Fruit fly (Drosophila melanogaster) whole organism, embryonic: ENCODE data around the gene gcm.

Experiments used
- BEAF-32 ChIP-seq: fragments of 200-800 bp; sonication (Bioruptor generic); optimal IDR thresholded peaks from 3 replicates; lab custom pipeline; 2017; ENCODE audit warnings: missing biosample characterization, missing genetic modification characterization, mild to moderate bottlenecking, moderate library complexity, missing genetic modification reagents
- CG10274 ChIP-seq: fragments of 200-800 bp; sonication (Bioruptor generic); optimal IDR thresholded peaks from 3 replicates; lab custom pipeline; 2017; ENCODE audit warnings: missing biosample characterization, mild to moderate bottlenecking, missing genetic modification characterization
- CG11504 ChIP-seq: fragments of 200-800 bp; sonication (Bioruptor generic); optimal IDR thresholded peaks from 3 replicates; lab custom pipeline; 2019; ENCODE audit warnings: missing biosample characterization, mild to moderate bottlenecking, missing genetic modification characterization, moderate library complexity
- CG12104 ChIP-seq: fragments of 200-800 bp; sonication (Bioruptor generic); optimal IDR thresholded peaks from 3 replicates; lab custom pipeline; 2016; ENCODE audit warnings: missing biosample characterization, missing genetic modification characterization
- CG12942 ChIP-seq: fragments of 200-800 bp; sonication (Bioruptor generic); optimal IDR thresholded peaks from 3 replicates; lab custom pipeline; 2016; ENCODE audit warnings: missing biosample characterization, missing genetic modification characterization
- CG13424 ChIP-seq: fragments of 200-800 bp; sonication (Bioruptor generic); optimal IDR thresholded peaks from 2 replicates; lab custom pipeline; 2019; ENCODE audit warnings: missing biosample characterization, mild to moderate bottlenecking, missing genetic modification characterization, moderate library complexity
- CG14050 ChIP-seq: fragments of 200-800 bp; sonication (Bioruptor generic); IDR thresholded peaks from 3 replicates; pipeline ENCODE4 v1.3.6; 2022; ENCODE audit warnings: missing biosample characterization, missing genetic modification characterization
- CG1529 ChIP-seq: fragments of 200-800 bp; sonication (Bioruptor generic); optimal IDR thresholded peaks from 3 replicates; lab custom pipeline; 2018; ENCODE audit warnings: missing biosample characterization, missing genetic modification characterization
- CG15601 ChIP-seq: fragments of 200-800 bp; sonication (Bioruptor generic); optimal IDR thresholded peaks from 3 replicates; lab custom pipeline; 2019; ENCODE audit warnings: missing biosample characterization, mild to moderate bottlenecking, missing genetic modification characterization, moderate library complexity
- CG16815 ChIP-seq: fragments of 200-800 bp; sonication (Bioruptor generic); optimal IDR thresholded peaks from 3 replicates; lab custom pipeline; 2017; ENCODE audit warnings: missing biosample characterization, mild to moderate bottlenecking, missing genetic modification characterization
- CG17359 ChIP-seq: fragments of 200-800 bp; sonication (Bioruptor generic); optimal IDR thresholded peaks from 3 replicates; lab custom pipeline; 2018; ENCODE audit warnings: missing biosample characterization, mild to moderate bottlenecking, missing genetic modification characterization, moderate library complexity
- CG2712 ChIP-seq: fragments of 200-800 bp; optimal IDR thresholded peaks from 3 replicates; lab custom pipeline; 2019; ENCODE audit warnings: missing biosample characterization, mild to moderate bottlenecking, missing genetic modification characterization, moderate library complexity
- CG2889 ChIP-seq: fragments of 200-800 bp; sonication (Bioruptor generic); IDR thresholded peaks from 3 replicates; pipeline ENCODE4 v1.3.6; 2022; ENCODE audit warnings: missing biosample characterization, missing genetic modification characterization
- CG3281 ChIP-seq: fragments of 200-800 bp; sonication (Bioruptor generic); optimal IDR thresholded peaks from 3 replicates; lab custom pipeline; 2017; ENCODE audit warnings: missing biosample characterization, mild to moderate bottlenecking, missing genetic modification characterization
- CG34224 ChIP-seq: fragments of 200-800 bp; sonication (Bioruptor generic); IDR thresholded peaks from 3 replicates; pipeline ENCODE4 v1.3.6; 2022; ENCODE audit warnings: missing biosample characterization, missing genetic modification characterization; ENCODE audit not compliant: partially characterized antibody
- CG42726 ChIP-seq: fragments of 200-800 bp; sonication (Bioruptor generic); IDR thresholded peaks from 2 replicates; pipeline ENCODE4 v1.3.6; 2022; ENCODE audit warnings: missing biosample characterization, missing genetic modification characterization; ENCODE audit not compliant: partially characterized antibody
- CG4617 ChIP-seq: fragments of 200-800 bp; sonication (Bioruptor generic); optimal IDR thresholded peaks from 3 replicates; lab custom pipeline; 2016; ENCODE audit warnings: missing biosample characterization, missing genetic modification characterization, borderline replicate concordance
- CG4730 ChIP-seq: fragments of 200-800 bp; sonication (Bioruptor generic); IDR thresholded peaks from 2 replicates; pipeline ENCODE4 v1.3.6; 2022; ENCODE audit warnings: missing biosample characterization, missing genetic modification characterization
- CG6654 ChIP-seq: fragments of 200-800 bp; sonication (Bioruptor generic); optimal IDR thresholded peaks from 2 replicates; lab custom pipeline; 2017; ENCODE audit warnings: missing biosample characterization, mild to moderate bottlenecking, missing genetic modification characterization
- CG6683 ChIP-seq: fragments of 200-800 bp; sonication (Bioruptor generic); optimal IDR thresholded peaks from 2 replicates; lab custom pipeline; 2017; ENCODE audit warnings: missing biosample characterization, mild to moderate bottlenecking, missing genetic modification characterization, missing genetic modification reagents
- CG8924 ChIP-seq: fragments of 200-800 bp; optimal IDR thresholded peaks from 3 replicates; lab custom pipeline; 2019; ENCODE audit warnings: missing biosample characterization, mild to moderate bottlenecking, missing genetic modification characterization, moderate library complexity
- CG8944 ChIP-seq: fragments of 200-800 bp; sonication (Bioruptor generic); optimal IDR thresholded peaks from 3 replicates; lab custom pipeline; 2016; ENCODE audit warnings: missing biosample characterization, missing genetic modification characterization
- Eip74EF ChIP-seq, 2 experiments: fragments of 200-800 bp in 1 of 2; fragments of >200 bp in 1 of 2; sonication (Bioruptor generic) in 1 of 2; optimal IDR thresholded peaks; 2 replicates each; lab custom pipeline; 2017 to 2019; ENCODE audit warnings: missing biosample characterization in 2 of 2, missing genetic modification characterization in 2 of 2, mild to moderate bottlenecking in 1 of 2, moderate library complexity in 1 of 2
- HHEX ChIP-seq: fragments of 200-800 bp; sonication (Bioruptor generic); optimal IDR thresholded peaks from 3 replicates; lab custom pipeline; 2017; ENCODE audit warnings: missing biosample characterization, mild to moderate bottlenecking, missing genetic modification characterization, missing genetic modification reagents
- MESR4 ChIP-seq: fragments of 200-800 bp; sonication (Bioruptor generic); optimal IDR thresholded peaks from 2 replicates; lab custom pipeline; 2018; ENCODE audit warnings: missing biosample characterization, mild to moderate bottlenecking, missing genetic modification characterization, moderate library complexity
- Med ChIP-seq: fragments of 200-800 bp; sonication (Bioruptor generic); peaks from one replicate; lab custom pipeline; 2016; ENCODE audit warnings: missing biosample characterization, missing genetic modification characterization, mild to moderate bottlenecking, inconsistent platforms, moderate library complexity
- Meics ChIP-seq: fragments of 200-800 bp; sonication (Bioruptor generic); optimal IDR thresholded peaks from 2 replicates; lab custom pipeline; 2017; ENCODE audit warnings: missing biosample characterization, mild to moderate bottlenecking, missing genetic modification characterization
- Nf-YB ChIP-seq: fragments of 200-800 bp; sonication (Bioruptor generic); optimal IDR thresholded peaks from 3 replicates; lab custom pipeline; 2019; ENCODE audit warnings: missing biosample characterization, mild to moderate bottlenecking, missing genetic modification characterization, moderate library complexity
- Poxn ChIP-seq: fragments of 200-800 bp; sonication (Bioruptor generic); IDR thresholded peaks from 2 replicates; pipeline ENCODE4 v1.3.6; 2022; ENCODE audit warnings: missing biosample characterization, missing genetic modification characterization
- Ptx1 ChIP-seq: fragments of 200-800 bp; sonication (Bioruptor generic); IDR thresholded peaks from 2 replicates; pipeline ENCODE4 v1.3.6; 2022; ENCODE audit warnings: missing biosample characterization, missing genetic modification characterization
- Ravus ChIP-seq: fragments of 200-800 bp; sonication (Bioruptor generic); IDR thresholded peaks from 2 replicates; pipeline ENCODE4 v1.3.6; 2022; ENCODE audit warnings: missing biosample characterization, missing genetic modification characterization
- ap ChIP-seq: fragments of 200-800 bp; sonication (Bioruptor generic); IDR thresholded peaks from 2 replicates; pipeline ENCODE4 v1.3.6; 2022; ENCODE audit warnings: missing biosample characterization, missing genetic modification characterization
- bab2 ChIP-seq: fragments of 200-800 bp; sonication (Bioruptor generic); optimal IDR thresholded peaks from 2 replicates; lab custom pipeline; 2016; ENCODE audit warnings: missing biosample characterization, missing genetic modification characterization
- bbx ChIP-seq: fragments of 200-800 bp; sonication (Bioruptor generic); IDR thresholded peaks from 2 replicates; pipeline ENCODE4 v1.3.6; 2022; ENCODE audit warnings: missing biosample characterization, missing genetic modification characterization; ENCODE audit not compliant: partially characterized antibody
- bowl ChIP-seq: fragments of 200-800 bp; sonication (Bioruptor generic); IDR thresholded peaks from 2 replicates; pipeline ENCODE4 v1.3.6; 2022; ENCODE audit warnings: missing biosample characterization, missing genetic modification characterization
- fu2 ChIP-seq: fragments of 200-800 bp; sonication (Bioruptor generic); optimal IDR thresholded peaks from 2 replicates; lab custom pipeline; 2016; ENCODE audit warnings: missing biosample characterization, missing genetic modification characterization
- grau ChIP-seq: fragments of 200-800 bp; optimal IDR thresholded peaks from 3 replicates; lab custom pipeline; 2019; ENCODE audit warnings: missing biosample characterization, mild to moderate bottlenecking, missing genetic modification characterization, moderate library complexity
- nom ChIP-seq: fragments of 200-800 bp; sonication (Bioruptor generic); optimal IDR thresholded peaks from 2 replicates; lab custom pipeline; 2017; ENCODE audit warnings: missing biosample characterization, missing genetic modification characterization, mild to moderate bottlenecking, moderate library complexity, missing genetic modification reagents
- odd ChIP-seq: fragments of 200-800 bp; sonication (Bioruptor generic); optimal IDR thresholded peaks from 2 replicates; lab custom pipeline; 2017; ENCODE audit warnings: missing biosample characterization, mild to moderate bottlenecking, missing genetic modification characterization
- pho ChIP-seq: fragments of 200-800 bp; sonication (Bioruptor generic); optimal IDR thresholded peaks from 2 replicates; lab custom pipeline; 2016; ENCODE audit warnings: missing biosample characterization, missing genetic modification characterization
- pita ChIP-seq: fragments of 200-800 bp; sonication (Bioruptor generic); optimal IDR thresholded peaks from 2 replicates; lab custom pipeline; 2017; ENCODE audit warnings: missing biosample characterization, mild to moderate bottlenecking, missing genetic modification characterization
- prd ChIP-seq, 3 experiments: fragments of >200 bp in 2 of 3; fragments of 200-800 bp in 1 of 3; sonication (Bioruptor generic) in 1 of 3; optimal IDR thresholded peaks in 2 of 3; IDR thresholded peaks in 1 of 3; 2 replicates in 2 of 3; 3 replicates in 1 of 3; pipeline versions ENCODE4 v1.3.6 to Lab custom; 2017 to 2022; ENCODE audit warnings: missing biosample characterization in 1 of 3, missing genetic modification characterization in 1 of 3
- repo ChIP-seq: fragments of 200-800 bp; sonication (Bioruptor generic); optimal IDR thresholded peaks from 2 replicates; lab custom pipeline; 2016; ENCODE audit warnings: missing biosample characterization, missing genetic modification characterization
- slou ChIP-seq: fragments of 200-800 bp; sonication (Bioruptor generic); optimal IDR thresholded peaks from 3 replicates; lab custom pipeline; 2016; ENCODE audit warnings: missing biosample characterization, missing genetic modification characterization
- slp2 ChIP-seq: fragments of 200-800 bp; sonication (Bioruptor generic); optimal IDR thresholded peaks from 2 replicates; lab custom pipeline; 2016; ENCODE audit warnings: missing biosample characterization, missing genetic modification characterization
- stc ChIP-seq: fragments of 200-800 bp; sonication (Bioruptor generic); IDR thresholded peaks from 2 replicates; pipeline ENCODE4 v1.3.6; 2022; ENCODE audit warnings: missing biosample characterization, missing genetic modification characterization
- tna ChIP-seq: fragments of 200-800 bp; sonication (Bioruptor generic); IDR thresholded peaks from 2 replicates; pipeline ENCODE4 v1.3.6; 2022; ENCODE audit warnings: missing biosample characterization, missing genetic modification characterization; ENCODE audit not compliant: partially characterized antibody
- unc-4 ChIP-seq: fragments of 200-800 bp; sonication (Bioruptor generic); IDR thresholded peaks from 2 replicates; pipeline ENCODE4 v1.3.6; 2022; ENCODE audit warnings: missing biosample characterization, missing genetic modification characterization; ENCODE audit not compliant: partially characterized antibody

Gene gcm

DNA sequence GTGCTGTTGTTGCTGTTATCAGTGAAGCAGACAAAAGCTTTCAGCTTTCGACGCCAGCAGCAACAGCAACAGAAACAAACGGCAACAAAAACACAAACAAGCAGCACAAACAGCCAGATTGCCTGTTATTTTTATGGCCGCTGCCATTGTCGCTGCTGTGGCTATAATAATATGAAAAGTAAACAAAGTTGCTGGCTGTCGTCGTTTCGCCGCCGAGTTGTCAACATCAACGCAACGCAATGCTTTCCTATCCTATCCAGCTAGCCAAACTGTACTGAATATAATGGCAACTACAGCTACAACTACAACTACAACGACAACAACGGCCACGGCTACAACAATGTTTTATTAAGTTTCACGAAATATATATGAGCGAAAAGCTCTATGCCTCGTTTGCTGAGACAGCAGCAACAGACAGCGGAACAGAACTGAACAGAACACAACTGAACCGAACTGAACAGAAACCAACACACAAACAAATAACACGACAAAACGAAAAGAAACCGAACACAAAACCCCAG is 10.8 kb downstream of the gcm start (continued):
- TF ChIP-seq bbx (GFP tag; lab: Robert Waterston, UW) (no peak), CG8944 (no peak), nom (GFP tag; lab: Kevin White, UChicago) (no peak), fu2 (GFP tag; lab: Kevin White, UChicago) (no peak), CG42726 (GFP tag; lab: Robert Waterston, UW) (no peak), CG16815 (no peak), bab2 (no peak), Meics (GFP tag; lab: Kevin White, UChicago) (no peak), grau (tag; lab: Kevin White, UChicago) (no peak), CG2712 (tag; lab: Kevin White, UChicago) (no peak), CG11504 (tag; lab: Kevin White, UChicago) (peak; percentile 84), CG2889 (GFP tag; lab: Robert Waterston, UW) (no peak), CG14050 (no peak), CG13424 (tag; lab: Kevin White, UChicago) (peak; percentile 25), Nf-YB (GFP tag; lab: Kevin White, UChicago) (no peak), CG1529 (GFP tag; lab: Kevin White, UChicago) (no peak), CG6654 (GFP tag; lab: Kevin White, UChicago) (no peak), slou (GFP tag; lab: Kevin White, UChicago) (no peak), prd (optimal IDR thresholded peaks at IDR 0.05; lab: Kevin White, UChicago) (no peak), prd (GFP tag; IDR thresholded peaks at IDR 0.05; lab: Robert Waterston, UW) (0 out of 3 replicates have a peak, but pooled peaks have one; percentile 6), ap (GFP tag; lab: Robert Waterston, UW) (no peak), CG6683 (GFP tag; lab: Kevin White, UChicago) (no peak), pita (GFP tag; lab: Kevin White, UChicago) (no peak), CG12104 (peak; percentile 19), CG4730 (no peak), tna (no peak), CG4617 (GFP tag; lab: Kevin White, UChicago) (no peak), HHEX (GFP tag; lab: Kevin White, UChicago) (peak; percentile 40), Ravus (GFP tag; lab: Robert Waterston, UW) (no peak), Eip74EF (GFP tag; optimal IDR thresholded peaks at IDR 0.05; lab: Kevin White, UChicago) (peak in 1 of 2 experiments; percentile 57), CG17359 (peak; percentile 54), CG12942 (GFP tag; lab: Kevin White, UChicago) (no peak), stc (no peak), slp2 (GFP tag; lab: Kevin White, UChicago) (no peak)

- TF ChIP-seq bowl (GFP tag; lab: Robert Waterston, UW) (peak; percentile 56; the same call in 1 of the 2 replicates), Med (GFP tag; lab: Kevin White, UChicago) (peak; percentile 96), odd (GFP tag; lab: Kevin White, UChicago) (peak; percentile 98), CG15601 (tag; lab: Kevin White, UChicago) (peak; percentile 89), Ptx1 (peak; percentile 93), Nf-YB (GFP tag; lab: Kevin White, UChicago) (peak; percentile 87), BEAF-32 (GFP tag; lab: Kevin White, UChicago) (peak; percentile 19), CG8924 (tag; lab: Kevin White, UChicago) (peak; percentile 98), CG34224 (0 out of 3 replicates have a peak, but pooled peaks have one; percentile 26), CG10274 (GFP tag; lab: Kevin White, UChicago) (peak; percentile 92), repo (GFP tag; lab: Kevin White, UChicago) (peak; percentile 49), CG3281 (GFP tag; lab: Kevin White, UChicago) (peak; percentile 98), Poxn (GFP tag; lab: Robert Waterston, UW) (peak; percentile 78), unc-4 (no peak; the same call in 1 of the 2 replicates), pho (peak; percentile 81), MESR4 (GFP tag; lab: Kevin White, UChicago) (peak; percentile 18)
Measured at dm6 chr2L:9569588-9570434, 11.7 kb downstream of the gcm start.
